Fruit fly (Drosophila melanogaster) whole organism, embryonic: ENCODE results near the gene TTLL6B.
A peak's percentile ranks its signal among the peaks of the same experiment; 100 is the strongest.

Experiments used
- Abd-B ChIP-seq: fragments of 200-800 bp; sonication (Bioruptor generic); optimal IDR thresholded peaks from 2 replicates; lab custom pipeline; 2018; ENCODE audit warnings: missing biosample characterization, mild to moderate bottlenecking, missing genetic modification characterization, moderate library complexity
- Awh ChIP-seq: fragments of 200-800 bp; sonication (Bioruptor generic); IDR thresholded peaks from 2 replicates; pipeline ENCODE4, ENCODE4 v1.3.6; 2022; ENCODE audit warnings: missing biosample characterization, missing genetic modification characterization
- C15 ChIP-seq: fragments of 200-800 bp; sonication (Bioruptor generic); IDR thresholded peaks from 3 replicates; pipeline ENCODE4 v1.3.6; 2022; ENCODE audit warnings: missing biosample characterization, missing genetic modification characterization
- CG10366 ChIP-seq: fragments of 200-800 bp; sonication (Bioruptor generic); IDR thresholded peaks from 2 replicates; pipeline ENCODE4 v1.3.6; 2022; ENCODE audit warnings: missing biosample characterization, missing genetic modification characterization
- CG10462 ChIP-seq: fragments of 200-800 bp; sonication (Bioruptor generic); optimal IDR thresholded peaks from 2 replicates; lab custom pipeline; 2016; ENCODE audit warnings: missing biosample characterization, missing genetic modification characterization
- CG11504 ChIP-seq: fragments of 200-800 bp; sonication (Bioruptor generic); optimal IDR thresholded peaks from 3 replicates; lab custom pipeline; 2019; ENCODE audit warnings: missing biosample characterization, mild to moderate bottlenecking, missing genetic modification characterization, moderate library complexity
- CG13775 ChIP-seq: fragments of 200-800 bp; sonication (Bioruptor generic); optimal IDR thresholded peaks from 3 replicates; lab custom pipeline; 2017; ENCODE audit warnings: missing biosample characterization, mild to moderate bottlenecking, missing genetic modification characterization
- CG16863 ChIP-seq: fragments of 200-800 bp; sonication (Bioruptor generic); optimal IDR thresholded peaks from 3 replicates; lab custom pipeline; 2016; ENCODE audit warnings: missing biosample characterization, missing genetic modification characterization
- CG17328 ChIP-seq: fragments of 200-800 bp; sonication (Bioruptor generic); IDR thresholded peaks from 2 replicates; pipeline ENCODE4 v1.3.6; 2022; ENCODE audit warnings: missing biosample characterization, missing genetic modification characterization
- CG17359 ChIP-seq: fragments of 200-800 bp; sonication (Bioruptor generic); optimal IDR thresholded peaks from 3 replicates; lab custom pipeline; 2018; ENCODE audit warnings: missing biosample characterization, mild to moderate bottlenecking, missing genetic modification characterization, moderate library complexity
- CG2116 ChIP-seq: fragments of 200-800 bp; sonication (Bioruptor generic); optimal IDR thresholded peaks from 3 replicates; lab custom pipeline; 2018; ENCODE audit warnings: missing biosample characterization, mild to moderate bottlenecking, missing genetic modification characterization
- CG30020 ChIP-seq: fragments of 200-800 bp; optimal IDR thresholded peaks from 2 replicates; lab custom pipeline; 2019; ENCODE audit warnings: missing biosample characterization, mild to moderate bottlenecking, missing genetic modification characterization, moderate library complexity
- CG32767 ChIP-seq: fragments of 200-800 bp; sonication (Bioruptor generic); IDR thresholded peaks from 2 replicates; pipeline ENCODE4 v1.3.6; 2022; ENCODE audit warnings: missing biosample characterization, missing genetic modification characterization
- CG34224 ChIP-seq: fragments of 200-800 bp; sonication (Bioruptor generic); IDR thresholded peaks from 3 replicates; pipeline ENCODE4 v1.3.6; 2022; ENCODE audit warnings: missing biosample characterization, missing genetic modification characterization; ENCODE audit not compliant: partially characterized antibody
- CG3726 ChIP-seq: fragments of 200-800 bp; sonication (Bioruptor generic); IDR thresholded peaks from 3 replicates; pipeline ENCODE4, ENCODE4 v1.3.6; 2022; ENCODE audit warnings: missing biosample characterization, missing genetic modification characterization
- CG4360 ChIP-seq: fragments of 200-800 bp; sonication (Bioruptor generic); IDR thresholded peaks from 2 replicates; pipeline ENCODE4 v1.3.6; 2022; ENCODE audit warnings: missing biosample characterization, missing genetic modification characterization
- CG4730 ChIP-seq: fragments of 200-800 bp; sonication (Bioruptor generic); IDR thresholded peaks from 2 replicates; pipeline ENCODE4 v1.3.6; 2022; ENCODE audit warnings: missing biosample characterization, missing genetic modification characterization
- CG4854 ChIP-seq: fragments of 200-800 bp; sonication (Bioruptor generic); optimal IDR thresholded peaks from 2 replicates; lab custom pipeline; 2016; ENCODE audit warnings: missing biosample characterization, missing genetic modification characterization, inconsistent platforms
- Dll ChIP-seq: fragments of 200-800 bp; sonication (Bioruptor generic); IDR thresholded peaks from 4 replicates; pipeline ENCODE4 v1.3.6; 2022; ENCODE audit warnings: missing biosample characterization, missing genetic modification characterization; ENCODE audit not compliant: partially characterized antibody
- Dp ChIP-seq: fragments of 200-800 bp; sonication (Bioruptor generic); optimal IDR thresholded peaks from 2 replicates; lab custom pipeline; 2018; ENCODE audit warnings: missing biosample characterization, mild to moderate bottlenecking, missing genetic modification characterization, moderate library complexity
- H15 ChIP-seq: fragments of 200-800 bp; sonication (Bioruptor generic); IDR thresholded peaks from 3 replicates; pipeline ENCODE4 v1.3.6; 2022; ENCODE audit warnings: missing biosample characterization, missing genetic modification characterization
- Lpt ChIP-seq: fragments of >200 bp; optimal IDR thresholded peaks from 2 replicates; lab custom pipeline; 2018; ENCODE audit warnings: missing biosample characterization, missing genetic modification characterization
- Mrtf ChIP-seq: fragments of 200-800 bp; sonication (Bioruptor generic); IDR thresholded peaks from 3 replicates; pipeline ENCODE4 v1.3.6; 2022; ENCODE audit warnings: missing biosample characterization, missing genetic modification characterization
- Myb ChIP-seq: fragments of 200-800 bp; sonication (Bioruptor generic); optimal IDR thresholded peaks from 2 replicates; lab custom pipeline; 2016; ENCODE audit warnings: missing biosample characterization, missing genetic modification characterization
- NFAT ChIP-seq: fragments of 200-800 bp; sonication (Bioruptor generic); IDR thresholded peaks from 2 replicates; pipeline ENCODE4 v1.3.6; 2022; ENCODE audit warnings: missing biosample characterization, missing genetic modification characterization
- NfI ChIP-seq: fragments of 200-800 bp; sonication (Bioruptor generic); optimal IDR thresholded peaks from 3 replicates; lab custom pipeline; 2018; ENCODE audit warnings: missing biosample characterization, mild to moderate bottlenecking, missing genetic modification characterization, moderate library complexity
- Pdp1 ChIP-seq, 2 experiments: fragments of 200-800 bp; sonication (Bioruptor generic); optimal IDR thresholded peaks; 3 replicates each; lab custom pipeline; 2016; ENCODE audit warnings: missing biosample characterization in 2 of 2, missing genetic modification characterization in 2 of 2, mild to moderate bottlenecking in 1 of 2, moderate library complexity in 1 of 2
- Ravus ChIP-seq: fragments of 200-800 bp; sonication (Bioruptor generic); IDR thresholded peaks from 2 replicates; pipeline ENCODE4 v1.3.6; 2022; ENCODE audit warnings: missing biosample characterization, missing genetic modification characterization
- Side ChIP-seq: fragments of 200-800 bp; sonication (Bioruptor generic); optimal IDR thresholded peaks from 2 replicates; lab custom pipeline; 2016; ENCODE audit warnings: missing biosample characterization, missing genetic modification characterization
- Usf ChIP-seq: fragments of 200-800 bp; sonication (Bioruptor generic); optimal IDR thresholded peaks from 2 replicates; lab custom pipeline; 2017; ENCODE audit warnings: missing genotype, missing biosample characterization, missing genetic modification characterization
- Xrp1 ChIP-seq: fragments of 200-800 bp; sonication (Bioruptor generic); IDR thresholded peaks from 2 replicates; pipeline ENCODE4 v1.3.6; 2022; ENCODE audit warnings: missing biosample characterization, missing genetic modification characterization
- amos ChIP-seq: fragments of 200-800 bp; sonication (Bioruptor generic); IDR thresholded peaks from 2 replicates; pipeline ENCODE4 v1.3.6; 2022; ENCODE audit warnings: missing biosample characterization, missing genetic modification characterization; ENCODE audit not compliant: partially characterized antibody
- ash1 ChIP-seq: fragments of 200-800 bp; sonication (Bioruptor generic); optimal IDR thresholded peaks from 2 replicates; lab custom pipeline; 2018; ENCODE audit warnings: missing biosample characterization, mild to moderate bottlenecking, missing genetic modification characterization
- chinmo ChIP-seq: fragments of 200-800 bp; sonication (Bioruptor generic); IDR thresholded peaks from 4 replicates; pipeline ENCODE4 v1.3.6; 2022; ENCODE audit warnings: missing biosample characterization, missing genetic modification characterization; ENCODE audit not compliant: partially characterized antibody
- crol ChIP-seq: fragments of 200-800 bp; sonication (Bioruptor generic); IDR thresholded peaks from 2 replicates; pipeline ENCODE4 v1.3.6; 2022; ENCODE audit warnings: missing biosample characterization, missing genetic modification characterization
- dati ChIP-seq: fragments of 200-800 bp; sonication (Bioruptor generic); IDR thresholded peaks from 2 replicates; pipeline ENCODE4 v1.3.6; 2022; ENCODE audit warnings: missing biosample characterization, missing genetic modification characterization
- gro ChIP-seq: fragments of 200-800 bp; sonication (Bioruptor generic); optimal IDR thresholded peaks from 2 replicates; lab custom pipeline; 2016; ENCODE audit warnings: missing biosample characterization, missing genetic modification characterization
- inv ChIP-seq: fragments of 200-800 bp; sonication (Bioruptor generic); IDR thresholded peaks from 2 replicates; pipeline ENCODE4 v1.3.6; 2022; ENCODE audit warnings: missing biosample characterization, missing genetic modification characterization; ENCODE audit not compliant: partially characterized antibody
- kay ChIP-seq: fragments of 200-800 bp; sonication (Bioruptor generic); optimal IDR thresholded peaks from 2 replicates; lab custom pipeline; 2016; ENCODE audit warnings: missing biosample characterization, missing genetic modification characterization
- lilli ChIP-seq: fragments of 200-800 bp; sonication (Bioruptor generic); optimal IDR thresholded peaks from 3 replicates; lab custom pipeline; 2016; ENCODE audit warnings: missing biosample characterization, missing genetic modification characterization
- lov ChIP-seq, 2 experiments: fragments of 200-800 bp in 1 of 2; fragments of >200 bp in 1 of 2; sonication (Bioruptor generic) in 1 of 2; IDR thresholded peaks in 1 of 2; optimal IDR thresholded peaks in 1 of 2; 2 replicates in 1 of 2; 3 replicates in 1 of 2; pipeline versions ENCODE4 v1.3.6 to Lab custom; 2017 to 2022; ENCODE audit warnings: missing biosample characterization in 1 of 2, missing genetic modification characterization in 1 of 2
- maf-S ChIP-seq: fragments of 200-800 bp; sonication (Bioruptor generic); optimal IDR thresholded peaks from 2 replicates; lab custom pipeline; 2016; ENCODE audit warnings: missing biosample characterization, missing genetic modification characterization
- nom ChIP-seq: fragments of 200-800 bp; sonication (Bioruptor generic); optimal IDR thresholded peaks from 2 replicates; lab custom pipeline; 2017; ENCODE audit warnings: missing biosample characterization, missing genetic modification characterization, mild to moderate bottlenecking, moderate library complexity, missing genetic modification reagents
- oc ChIP-seq: fragments of 200-800 bp; sonication (Bioruptor generic); optimal IDR thresholded peaks from 2 replicates; lab custom pipeline; 2018; ENCODE audit warnings: missing biosample characterization, mild to moderate bottlenecking, missing genetic modification characterization, moderate library complexity
- psq ChIP-seq: fragments of 200-800 bp; sonication (Bioruptor generic); optimal IDR thresholded peaks from 2 replicates; lab custom pipeline; 2017; ENCODE audit warnings: missing biosample characterization, missing genetic modification characterization
- pzg ChIP-seq: fragments of 200-800 bp; sonication (Bioruptor generic); optimal IDR thresholded peaks from 3 replicates; lab custom pipeline; 2018; ENCODE audit warnings: missing biosample characterization, mild to moderate bottlenecking, missing genetic modification characterization, moderate library complexity
- ro ChIP-seq: fragments of 200-800 bp; sonication (Bioruptor generic); IDR thresholded peaks from 2 replicates; pipeline ENCODE4 v1.3.6; 2022; ENCODE audit warnings: missing biosample characterization, missing genetic modification characterization
- sens-2 ChIP-seq: fragments of 200-800 bp; sonication (Bioruptor generic); IDR thresholded peaks from 2 replicates; pipeline ENCODE4 v1.3.6; 2022; ENCODE audit warnings: missing biosample characterization, missing genetic modification characterization
- sim ChIP-seq: fragments of 200-800 bp; sonication (Bioruptor generic); IDR thresholded peaks from 2 replicates; pipeline ENCODE4 v1.3.6; 2022; ENCODE audit warnings: missing biosample characterization, missing genetic modification characterization
- slbo ChIP-seq: fragments of 200-800 bp; sonication (Bioruptor generic); IDR thresholded peaks from 2 replicates; pipeline ENCODE4 v1.3.6; 2022; ENCODE audit warnings: missing biosample characterization, missing genetic modification characterization
- unc-4 ChIP-seq: fragments of 200-800 bp; sonication (Bioruptor generic); IDR thresholded peaks from 2 replicates; pipeline ENCODE4 v1.3.6; 2022; ENCODE audit warnings: missing biosample characterization, missing genetic modification characterization; ENCODE audit not compliant: partially characterized antibody

Gene TTLL6B

DNA sequence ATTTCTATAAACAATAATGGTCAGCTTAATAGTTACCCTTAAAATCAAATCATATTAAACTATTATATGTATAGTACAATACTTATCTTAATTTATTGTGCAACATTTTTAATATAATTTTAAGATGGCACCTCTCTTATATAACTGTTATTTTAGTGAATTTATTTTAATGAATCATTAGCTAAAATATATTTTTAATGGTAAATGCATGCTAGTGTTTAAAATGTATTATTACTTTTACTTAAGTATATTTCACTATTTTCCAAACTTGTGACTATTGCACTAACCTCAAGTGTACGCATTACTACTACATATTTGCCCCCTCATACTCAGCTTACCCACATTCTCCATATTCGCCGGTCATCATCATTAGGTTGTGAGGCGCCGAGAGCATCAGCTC lies 4.5 kb downstream of the TTLL6B start (continued):
- TF ChIP-seq Dll (GFP tag; lab: Robert Waterston, UW) (no peak), ash1 (GFP tag; lab: Kevin White, UChicago) (no peak), oc (tag; lab: Kevin White, UChicago) (peak; percentile 68), CG11504 (peak; percentile 94), CG4854 (GFP tag; lab: Kevin White, UChicago) (no peak), psq (GFP tag; lab: Kevin White, UChicago) (peak; percentile 52), CG4730 (GFP tag; lab: Robert Waterston, UW) (peak; percentile 31; the same call in 1 of the 2 replicates), CG2116 (GFP tag; lab: Kevin White, UChicago) (peak; percentile 38), CG13775 (peak; percentile 52), CG17359 (tag; lab: Kevin White, UChicago) (peak; percentile 83), maf-S (GFP tag; lab: Kevin White, UChicago) (no peak), chinmo (no peak), nom (GFP tag; lab: Kevin White, UChicago) (peak; percentile 56), CG30020 (tag; lab: Kevin White, UChicago) (peak; percentile 68), sim (0 out of 2 replicates have a peak, but pooled peaks have one; percentile 11), Mrtf (GFP tag; lab: Robert Waterston, UW) (no peak), Lpt (GFP tag; lab: Kevin White, UChicago) (no peak), NFAT (no peak), Awh (GFP tag; lab: Robert Waterston, UW) (no peak), CG16863 (no peak), CG3726 (GFP tag; lab: Robert Waterston, UW) (no peak), gro (GFP tag; lab: Kevin White, UChicago) (no peak), slbo (GFP tag; lab: Robert Waterston, UW) (peak; percentile 67), amos (GFP tag; lab: Robert Waterston, UW) (no peak), inv (GFP tag; lab: Robert Waterston, UW) (no peak), Xrp1 (GFP tag; lab: Robert Waterston, UW) (peak; percentile 79), CG10462 (GFP tag; lab: Kevin White, UChicago) (no peak), CG34224 (GFP tag; lab: Robert Waterston, UW) (no peak), H15 (no peak), NfI (GFP tag; lab: Kevin White, UChicago) (peak; percentile 52), C15 (no peak), dati (GFP tag; lab: Robert Waterston, UW) (no peak), Dp (no peak), unc-4 (GFP tag; lab: Robert Waterston, UW) (no peak), CG10366 (0 out of 2 replicates have a peak, but pooled peaks have one; percentile 12), Abd-B (peak; percentile 67), Pdp1 (GFP tag; optimal IDR thresholded peaks at IDR 0.05; lab: Kevin White, UChicago) (peak in 1 of 2 experiments; percentile 32), pzg (GFP tag; lab: Kevin White, UChicago) (no peak), ro (peak; percentile 13; the same call in 1 of the 2 replicates), CG32767 (peak; percentile 57; the same call in 1 of the 2 replicates), lilli (GFP tag; lab: Kevin White, UChicago) (peak; percentile 1), Myb (GFP tag; lab: Kevin White, UChicago) (no peak), kay (GFP tag; lab: Kevin White, UChicago) (peak; percentile 17), Usf (no peak), Ravus (GFP tag; lab: Robert Waterston, UW) (no peak; the same call in 1 of the 2 replicates), CG4360 (no peak), Side (GFP tag; lab: Kevin White, UChicago) (no peak), crol (GFP tag; lab: Robert Waterston, UW) (no peak), sens-2 (GFP tag; lab: Robert Waterston, UW) (no peak), lov (optimal IDR thresholded peaks at IDR 0.05; lab: Kevin White, UChicago) (no peak), lov (GFP tag; IDR thresholded peaks at IDR 0.05; lab: Robert Waterston, UW) (no peak), CG17328 (peak; percentile 61; the same call in 1 of the 2 replicates)
